Worm (Caenorhabditis elegans): ENCODE measurements around the gene F29A7.4.

Gene F29A7.4

ce11 chrII:2764664-2765063 lies 14.9 kb downstream of the F29A7.4 start, which contains the start of gene fbxb-108:
Gene fbxb-108, plus strand, starts transcription at chrII:2764964.
- TF ChIP-seq lsl-1 (GFP tag; optimal IDR thresholded peaks at IDR 0.05), result no peak
- no peak for TF ChIP-seq egl-44 (GFP tag; IDR thresholded peaks at IDR 0.05)
- no peak for TF ChIP-seq nfya-1 (tag; optimal IDR thresholded peaks at IDR 0.05; ENCODE audit: borderline replicate concordance, insufficient read depth)
- no peak for TF ChIP-seq fkh-3 (tag; optimal IDR thresholded peaks at IDR 0.05)
- TF ChIP-seq egl-18 (GFP tag; IDR thresholded peaks at IDR 0.05), result no peak
- TF ChIP-seq nhr-80 (tag; optimal IDR thresholded peaks at IDR 0.05), result no peak
- TF ChIP-seq ceh-91 (GFP tag; IDR thresholded peaks at IDR 0.05), result no peak
- no peak for TF ChIP-seq unc-62 (GFP tag; optimal IDR thresholded peaks at IDR 0.05)
- no peak for TF ChIP-seq ceh-100 (GFP tag; IDR thresholded peaks at IDR 0.05)
- TF ChIP-seq F52B5.7 (tag; optimal IDR thresholded peaks at IDR 0.05), result no peak
- TF ChIP-seq let-607 (tag; optimal IDR thresholded peaks at IDR 0.05), result no peak

DNA sequence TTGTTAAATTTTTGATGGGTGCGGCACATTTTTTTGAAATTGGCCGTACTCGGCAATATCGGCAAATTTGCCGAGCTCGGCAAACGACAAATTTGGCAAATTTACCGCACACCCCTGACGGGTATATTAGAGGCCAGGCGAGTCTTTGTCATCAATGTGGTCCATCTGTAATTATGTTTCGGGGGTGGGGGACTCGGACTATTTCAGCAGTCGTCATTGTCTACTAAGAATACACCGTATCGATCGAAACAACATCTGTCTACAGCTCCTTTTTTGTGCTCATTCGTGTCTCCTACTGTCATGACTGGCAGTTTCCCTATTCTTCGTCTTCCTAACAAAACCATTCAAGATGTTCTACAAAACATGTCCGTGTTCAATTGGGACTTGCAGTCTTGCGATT lies 16.5 kb downstream of the F29A7.4 start, which contains the start of gene F08D12.15:
Gene F08D12.15, plus strand, starts transcription at position 301 of the 400 bp plus-strand sequence.
- TF ChIP-seq sdz-38 (tag; optimal IDR thresholded peaks at IDR 0.05) (no peak), F57C9.4 (tag; optimal IDR thresholded peaks at IDR 0.05) (no peak), gei-17 (GFP tag; optimal IDR thresholded peaks at IDR 0.05) (no peak), ccch-3 (GFP tag; optimal IDR thresholded peaks at IDR 0.05) (no peak), F23B12.7 (tag; optimal IDR thresholded peaks at IDR 0.05; ENCODE audit: insufficient read depth) (no peak), Y67H2A.10 (GFP tag; conservative IDR thresholded peaks at IDR 0.05) (no peak), attf-3 (GFP tag; conservative IDR thresholded peaks at IDR 0.05) (no peak), zim-3 (tag; optimal IDR thresholded peaks at IDR 0.05) (no peak), lsl-1 (GFP tag; optimal IDR thresholded peaks at IDR 0.05) (no peak), egrh-3 (GFP tag; IDR thresholded peaks at IDR 0.05) (no peak), akir-1 (GFP tag; optimal IDR thresholded peaks at IDR 0.05) (no peak), ceh-40 (GFP tag; IDR thresholded peaks at IDR 0.05) (no peak), lin-40 (tag; optimal IDR thresholded peaks at IDR 0.05) (no peak), bed-2 (GFP tag; IDR thresholded peaks at IDR 0.05) (no peak), hmg-20 (GFP tag; IDR thresholded peaks at IDR 0.05) (no peak), snpc-3.4 (tag; optimal IDR thresholded peaks at IDR 0.05) (no peak), ztf-25 (GFP tag; IDR thresholded peaks at IDR 0.05) (no peak), Y56A3A.18 (GFP tag; IDR thresholded peaks at IDR 0.05) (no peak)

DNA sequence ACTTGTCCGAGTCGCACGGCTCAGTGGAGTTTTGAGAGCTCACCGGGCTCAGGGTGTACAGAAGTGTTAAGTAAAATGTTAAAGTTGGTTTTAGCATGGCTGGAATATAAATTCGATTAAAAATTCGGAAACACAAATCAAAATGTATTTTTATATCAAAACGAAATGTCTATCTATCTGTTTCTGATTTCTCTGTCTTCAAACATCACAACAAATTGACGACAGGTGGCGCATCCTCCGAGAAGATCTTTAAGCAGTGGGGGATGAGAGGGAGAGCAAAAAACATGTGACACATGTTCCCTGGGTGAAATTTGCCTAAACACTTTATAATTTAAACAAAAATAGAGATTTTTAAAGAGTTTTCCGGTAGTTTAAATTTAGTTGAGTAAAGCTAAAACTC lies 19.2 kb downstream of the F29A7.4 start, which contains the start of gene F08D12.7:
Gene F08D12.7, minus strand, starts transcription at position 101 of the 400 bp plus-strand sequence.
- no peak for TF ChIP-seq F33H1.4 (GFP tag; IDR thresholded peaks at IDR 0.05)
- TF ChIP-seq B0019.2 (GFP tag; conservative IDR thresholded peaks at IDR 0.05), result no peak
- TF ChIP-seq Y79H2A.3 (GFP tag; conservative IDR thresholded peaks at IDR 0.05), result no peak
- TF ChIP-seq C06A6.2 (GFP tag; conservative IDR thresholded peaks at IDR 0.05), result no peak
- no peak for TF ChIP-seq zim-3 (tag; optimal IDR thresholded peaks at IDR 0.05)
- no peak for TF ChIP-seq attf-6 (GFP tag; IDR thresholded peaks at IDR 0.05)
- TF ChIP-seq F49E8.2 (tag; optimal IDR thresholded peaks at IDR 0.05; ENCODE audit: insufficient read depth), result no peak

ce11 chrII:2770788-2771187 lies 21.0 kb downstream of the F29A7.4 start, which contains the start of gene fbxb-105:
Gene fbxb-105, minus strand, starts transcription at chrII:2770888.
- TF ChIP-seq zim-3 (tag; optimal IDR thresholded peaks at IDR 0.05), result no peak
- no peak for TF ChIP-seq attf-5 (GFP tag; optimal IDR thresholded peaks at IDR 0.05)
- no peak for TF ChIP-seq lir-1 (GFP tag; conservative IDR thresholded peaks at IDR 0.05)
- TF ChIP-seq pbrm-1 (GFP tag; IDR thresholded peaks at IDR 0.05), result no peak
- TF ChIP-seq B0019.2 (GFP tag; conservative IDR thresholded peaks at IDR 0.05), result no peak
- TF ChIP-seq Y79H2A.3 (GFP tag; conservative IDR thresholded peaks at IDR 0.05), result no peak
- no peak for TF ChIP-seq ceh-27 (GFP tag; optimal IDR thresholded peaks at IDR 0.05)
- TF ChIP-seq K11D2.4 (GFP tag; IDR thresholded peaks at IDR 0.05), result no peak
- TF ChIP-seq lin-26 (GFP tag; IDR thresholded peaks at IDR 0.05), result no peak

Data from whole organism, young adult.